Worm (Caenorhabditis elegans): ENCODE measurements around the gene ZK622.1.

The ZK622.1 gene

ce11 chrII:5309720-5310119 lies 16.1 kb downstream of the ZK622.1 start:
- TF ChIP-seq ceh-34 (tag; optimal IDR thresholded peaks at IDR 0.05) (no peak), unc-42 (tag; optimal IDR thresholded peaks at IDR 0.05) (no peak), T23F11.4 (GFP tag; optimal IDR thresholded peaks at IDR 0.05) (no peak), dmd-4 (tag; optimal IDR thresholded peaks at IDR 0.05; ENCODE audit: borderline replicate concordance) (no peak), ceh-19 (GFP tag; optimal IDR thresholded peaks at IDR 0.05) (no peak), ceh-22 (tag; optimal IDR thresholded peaks at IDR 0.05) (no peak), che-1 (tag; optimal IDR thresholded peaks at IDR 0.05) (no peak), unc-3 (GFP tag; conservative IDR thresholded peaks at IDR 0.05) (no peak), unc-3 (tag; optimal IDR thresholded peaks at IDR 0.05) (no peak), ceh-18 (tag; optimal IDR thresholded peaks at IDR 0.05) (no peak), pros-1 (tag; optimal IDR thresholded peaks at IDR 0.05) (no peak), nfya-1 (tag; optimal IDR thresholded peaks at IDR 0.05) (no peak)

- TF ChIP-seq Y22D7AL.16 (tag; optimal IDR thresholded peaks at IDR 0.05): no peak
- TF ChIP-seq hlh-13 (GFP tag; optimal IDR thresholded peaks at IDR 0.05): no peak
- no peak for TF ChIP-seq nhr-11 (tag; optimal IDR thresholded peaks at IDR 0.05)
- TF ChIP-seq dve-1 (tag; optimal IDR thresholded peaks at IDR 0.05): no peak
- no peak for TF ChIP-seq hlh-15 (tag; optimal IDR thresholded peaks at IDR 0.05)
- TF ChIP-seq pag-3 (tag; optimal IDR thresholded peaks at IDR 0.05; ENCODE audit: borderline replicate concordance): no peak
- no peak for TF ChIP-seq ceh-45 (GFP tag; IDR thresholded peaks at IDR 0.05)
- no peak for TF ChIP-seq ceh-2 (tag; optimal IDR thresholded peaks at IDR 0.05)
- no peak for TF ChIP-seq madf-2 (tag; optimal IDR thresholded peaks at IDR 0.05)
- no peak for TF ChIP-seq ceh-9 (tag; optimal IDR thresholded peaks at IDR 0.05)
- no peak for TF ChIP-seq syd-9 (tag; optimal IDR thresholded peaks at IDR 0.05)
- TF ChIP-seq ref-2 (tag; optimal IDR thresholded peaks at IDR 0.05): no peak
- no peak for TF ChIP-seq sox-2 (GFP tag; IDR thresholded peaks at IDR 0.05)
- TF ChIP-seq T23F11.4 (GFP tag; optimal IDR thresholded peaks at IDR 0.05): no peak
- TF ChIP-seq fkh-10 (GFP tag; optimal IDR thresholded peaks at IDR 0.05): no peak
- no peak for TF ChIP-seq tbx-7 (tag; optimal IDR thresholded peaks at IDR 0.05)
- no peak for TF ChIP-seq C38D4.7 (GFP tag; optimal IDR thresholded peaks at IDR 0.05)
- no peak for TF ChIP-seq nfya-1 (tag; optimal IDR thresholded peaks at IDR 0.05)
Measured at ce11 chrII:5310795-5311194, 17.2 kb downstream of the ZK622.1 start.

- no peak for TF ChIP-seq pax-1 (tag; optimal IDR thresholded peaks at IDR 0.05)
- no peak for TF ChIP-seq hlh-6 (tag; optimal IDR thresholded peaks at IDR 0.05)
- TF ChIP-seq ceh-30 (tag; optimal IDR thresholded peaks at IDR 0.05): no peak
- no peak for TF ChIP-seq elt-2 (tag; optimal IDR thresholded peaks at IDR 0.05)
- no peak for TF ChIP-seq ceh-19 (GFP tag; optimal IDR thresholded peaks at IDR 0.05)
- TF ChIP-seq madf-2 (tag; optimal IDR thresholded peaks at IDR 0.05): no peak
- TF ChIP-seq ceh-2 (tag; optimal IDR thresholded peaks at IDR 0.05): no peak
- no peak for TF ChIP-seq ceh-22 (tag; optimal IDR thresholded peaks at IDR 0.05)
- no peak for TF ChIP-seq dve-1 (tag; optimal IDR thresholded peaks at IDR 0.05)
Measured at ce11 chrII:5311746-5312145, 18.1 kb downstream of the ZK622.1 start, which contains the start of gene gcy-12. gcy-12 (plus strand) TSS chrII:5312046.

ce11 chrII:5320205-5320951 lies 26.8 kb downstream of the ZK622.1 start:
- no peak for TF ChIP-seq unc-3 (GFP tag; conservative IDR thresholded peaks at IDR 0.05)
- no peak for TF ChIP-seq unc-3 (tag; optimal IDR thresholded peaks at IDR 0.05)
- TF ChIP-seq ceh-2 (tag; optimal IDR thresholded peaks at IDR 0.05): no peak
- TF ChIP-seq ets-4 (tag; optimal IDR thresholded peaks at IDR 0.05): no peak
- TF ChIP-seq fkh-10 (GFP tag; optimal IDR thresholded peaks at IDR 0.05): no peak
- TF ChIP-seq nfya-1 (tag; optimal IDR thresholded peaks at IDR 0.05): peak; percentile 4
- no peak for TF ChIP-seq npax-4 (tag; optimal IDR thresholded peaks at IDR 0.05)
- no peak for TF ChIP-seq elt-4 (tag; optimal IDR thresholded peaks at IDR 0.05)

All from whole organism, late embryonic.